Worm (Caenorhabditis elegans) whole organism, mixed stage, embryonic: ENCODE measurements around the gene M04B2.6.
A peak's percentile ranks its signal among the peaks of the same experiment; 100 is the strongest.

Source experiments
- M03D4.4 ChIP-seq: sonication (generic microtip); optimal IDR thresholded peaks from 2 replicates; lab custom pipeline; 2017; ENCODE audit warnings: mild to moderate bottlenecking, missing genetic modification characterization, missing compliant biosample characterization
- bed-3 ChIP-seq: fragments of 200-800 bp; sonication (Bioruptor generic); optimal IDR thresholded peaks from 3 replicates; lab custom pipeline; 2018; ENCODE audit warnings: mild to moderate bottlenecking, missing genetic modification characterization, moderate library complexity, missing compliant biosample characterization
- blmp-1 ChIP-seq: fragments of 150-350 bp; optimal IDR thresholded peaks from 2 replicates; lab custom pipeline; 2014; ENCODE audit warnings: missing biosample characterization, missing genetic modification characterization
- ceh-39 ChIP-seq: fragments of 150-350 bp; optimal IDR thresholded peaks from 2 replicates; lab custom pipeline; 2014; ENCODE audit warnings: missing biosample characterization, missing genetic modification characterization
- ceh-43 ChIP-seq: fragments of 200-800 bp; sonication (Bioruptor generic); optimal IDR thresholded peaks from 2 replicates; lab custom pipeline; 2018; ENCODE audit warnings: mild to moderate bottlenecking, missing genetic modification characterization, moderate library complexity, missing compliant biosample characterization
- ceh-83 ChIP-seq: fragments of 200-800 bp; sonication (Bioruptor generic); optimal IDR thresholded peaks from 2 replicates; lab custom pipeline; 2018; ENCODE audit warnings: mild to moderate bottlenecking, missing genetic modification characterization, missing compliant biosample characterization
- ces-1 ChIP-seq: fragments of 150-350 bp; optimal IDR thresholded peaks from 2 replicates; lab custom pipeline; 2014; ENCODE audit warnings: missing biosample characterization, missing genetic modification reagents, missing genetic modification characterization
- cnd-1 ChIP-seq: fragments of 200-800 bp; sonication (Bioruptor generic); optimal IDR thresholded peaks from 2 replicates; lab custom pipeline; 2018; ENCODE audit warnings: mild to moderate bottlenecking, missing genetic modification characterization, missing compliant biosample characterization
- drap-1 ChIP-seq: fragments of 200-800 bp; sonication (Bioruptor generic); optimal IDR thresholded peaks from 3 replicates; lab custom pipeline; 2018; ENCODE audit warnings: mild to moderate bottlenecking, missing genetic modification characterization, missing compliant biosample characterization
- elt-1 ChIP-seq: sonication (generic microtip); optimal IDR thresholded peaks from 2 replicates; lab custom pipeline; 2017; ENCODE audit warnings: missing genetic modification characterization, mild to moderate bottlenecking, missing compliant biosample characterization, antibody characterized with exemption, moderate library complexity, borderline replicate concordance; ENCODE audit not compliant: insufficient read depth
- flh-1 ChIP-seq: fragments of 200-800 bp; sonication (Bioruptor generic); optimal IDR thresholded peaks from 2 replicates; lab custom pipeline; 2018; ENCODE audit warnings: mild to moderate bottlenecking, missing genetic modification characterization, moderate library complexity, missing compliant biosample characterization
- ham-2 ChIP-seq: fragments of 200-800 bp; sonication (Bioruptor generic); optimal IDR thresholded peaks from 2 replicates; lab custom pipeline; 2018; ENCODE audit warnings: mild to moderate bottlenecking, missing genetic modification characterization, missing compliant biosample characterization
- hlh-1 ChIP-seq: fragments of 150-350 bp; optimal IDR thresholded peaks from 2 replicates; lab custom pipeline; 2014; ENCODE audit warnings: missing biosample characterization, missing genetic modification reagents, missing genetic modification characterization
- lin-13 ChIP-seq: fragments of 150-350 bp; optimal IDR thresholded peaks from 2 replicates; lab custom pipeline; 2014; ENCODE audit warnings: missing biosample characterization, missing genetic modification characterization
- lsy-2 ChIP-seq: fragments of 150-350 bp; optimal IDR thresholded peaks from 2 replicates; lab custom pipeline; 2014; ENCODE audit warnings: missing biosample characterization, missing genetic modification characterization
- mab-5 ChIP-seq: fragments of 150-350 bp; optimal IDR thresholded peaks from 2 replicates; lab custom pipeline; 2014; ENCODE audit warnings: missing biosample characterization, missing genetic modification characterization
- mep-1 ChIP-seq: fragments of 150-350 bp; optimal IDR thresholded peaks from 2 replicates; lab custom pipeline; 2017; ENCODE audit warnings: missing biosample characterization, missing genetic modification reagents, missing genetic modification characterization, inconsistent platforms
- mls-2 ChIP-seq: sonication (generic microtip); optimal IDR thresholded peaks from 2 replicates; lab custom pipeline; 2016; ENCODE audit warnings: mild to moderate bottlenecking, missing genetic modification characterization, moderate library complexity, missing compliant biosample characterization
- nhr-12 ChIP-seq: fragments of 150-350 bp; optimal IDR thresholded peaks from 2 replicates; lab custom pipeline; 2014; ENCODE audit warnings: missing biosample characterization, missing genetic modification characterization
- nhr-2 ChIP-seq: fragments of 150-350 bp; optimal IDR thresholded peaks from 2 replicates; lab custom pipeline; 2014; ENCODE audit warnings: missing biosample characterization, missing genetic modification characterization
- nhr-237 ChIP-seq: fragments of 150-350 bp; optimal IDR thresholded peaks from 2 replicates; lab custom pipeline; 2014; ENCODE audit warnings: missing biosample characterization, missing genetic modification characterization
- nhr-76 ChIP-seq: sonication (generic microtip); optimal IDR thresholded peaks from 2 replicates; lab custom pipeline; 2017; ENCODE audit warnings: missing biosample characterization, missing genetic modification characterization
- pha-4 ChIP-seq: fragments of 150-350 bp; optimal IDR thresholded peaks from 2 replicates; lab custom pipeline; 2018; ENCODE audit warnings: missing biosample characterization, missing genetic modification reagents, missing genetic modification characterization
- sem-2 ChIP-seq: fragments of 200-800 bp; sonication (Bioruptor generic); optimal IDR thresholded peaks from 2 replicates; lab custom pipeline; 2018; ENCODE audit warnings: mild to moderate bottlenecking, missing genetic modification characterization, missing compliant biosample characterization
- sptf-1 ChIP-seq: sonication (generic microtip); optimal IDR thresholded peaks from 2 replicates; lab custom pipeline; 2017; ENCODE audit warnings: mild to moderate bottlenecking, missing genetic modification characterization, moderate library complexity, missing compliant biosample characterization
- tbx-8 ChIP-seq: fragments of 200-800 bp; sonication (Bioruptor generic); optimal IDR thresholded peaks from 2 replicates; lab custom pipeline; 2018; ENCODE audit warnings: mild to moderate bottlenecking, missing genetic modification characterization, moderate library complexity, missing compliant biosample characterization
- unc-120 ChIP-seq: sonication (generic microtip); optimal IDR thresholded peaks from 2 replicates; lab custom pipeline; 2017; ENCODE audit warnings: missing genetic modification characterization, missing compliant biosample characterization; ENCODE audit not compliant: poor library complexity, severe bottlenecking
- unc-62 ChIP-seq: fragments of 150-350 bp; optimal IDR thresholded peaks from 2 replicates; lab custom pipeline; 2014; ENCODE audit warnings: missing biosample characterization, missing genetic modification reagents, missing genetic modification characterization
- zip-8 ChIP-seq: fragments of 150-350 bp; optimal IDR thresholded peaks from 2 replicates; lab custom pipeline; 2014; ENCODE audit warnings: missing biosample characterization, missing genetic modification characterization
- ztf-11 ChIP-seq: fragments of 150-350 bp; optimal IDR thresholded peaks from 2 replicates; lab custom pipeline; 2014; ENCODE audit warnings: missing biosample characterization, missing genetic modification characterization

M04B2.6 gene

ce11 chrIV:11522225-11522952 lies 11.8 kb upstream of the M04B2.6 start:
- TF ChIP-seq nhr-237 (peak; percentile 79), unc-62 (GFP tag; lab: Kevin White, UChicago) (peak; percentile 4), lsy-2 (tag; lab: Kevin White, UChicago) (peak; percentile 16), zip-8 (tag; lab: Kevin White, UChicago) (peak; percentile 51), unc-120 (tag; lab: Kevin White, UChicago) (peak; percentile 29), ces-1 (GFP tag; lab: Kevin White, UChicago) (peak; percentile 72), blmp-1 (tag; lab: Kevin White, UChicago) (peak; percentile 71), ham-2 (no peak), pha-4 (tag; lab: Kevin White, UChicago) (peak; percentile 25), drap-1 (GFP tag; lab: Kevin White, UChicago) (no peak)

DNA sequence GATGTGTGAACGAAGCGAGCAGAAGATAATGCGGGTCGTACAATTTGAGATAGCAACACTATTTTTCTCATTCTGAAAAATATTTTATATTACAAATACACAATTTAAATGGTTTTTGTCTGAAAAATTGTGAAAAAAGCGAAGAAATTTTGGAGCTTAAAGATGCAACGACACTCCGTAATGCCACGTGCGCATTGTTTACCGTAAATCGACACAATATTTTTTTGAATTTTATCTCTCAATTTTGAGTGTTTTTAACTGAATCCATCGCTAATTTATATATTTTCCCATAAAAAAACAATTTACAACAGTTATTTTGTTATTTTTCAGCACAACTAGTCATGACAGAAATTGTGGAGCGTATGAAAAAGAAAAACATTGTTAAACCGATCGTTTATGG lies 10.4 kb upstream of the M04B2.6 start, which contains the start of the genes M04B2.4 and gfl-1:
Gene M04B2.4, minus strand, starts transcription at position 72 of the 400 bp plus-strand sequence.
Gene gfl-1, plus strand, starts transcription at position 331 of the 400 bp plus-strand sequence.
- TF ChIP-seq flh-1 (GFP tag; lab: Kevin White, UChicago): no peak
- peak; percentile 10 for TF ChIP-seq ces-1 (GFP tag; lab: Kevin White, UChicago)
- TF ChIP-seq nhr-237: peak; percentile 10
- TF ChIP-seq, all 35 proteins: peak for 2

DNA sequence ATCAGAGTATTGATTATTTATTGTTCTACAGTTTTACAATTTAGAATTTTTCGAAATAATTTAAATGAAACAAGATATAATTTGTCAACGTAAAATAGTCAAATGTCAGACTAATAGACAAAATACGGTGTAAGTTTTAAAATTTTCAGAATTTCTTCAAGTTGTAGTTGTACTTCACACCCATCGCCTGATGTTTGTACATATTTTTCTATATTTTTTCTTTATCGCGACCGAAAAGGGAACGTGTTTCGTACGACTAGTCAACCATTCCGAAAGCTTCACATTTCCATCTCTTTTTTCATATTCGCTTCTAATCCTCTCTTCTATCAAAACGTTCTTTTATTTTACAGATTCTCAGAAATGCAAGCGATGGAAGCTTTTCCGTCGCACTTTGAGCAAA lies 6.1 kb downstream of the M04B2.6 start, which contains the start of gene twk-25:
Gene twk-25, plus strand, starts transcription at position 301 of the 400 bp plus-strand sequence.
- TF ChIP-seq M03D4.4 (tag; lab: Kevin White, UChicago) (no peak), unc-120 (tag; lab: Kevin White, UChicago) (no peak), unc-62 (GFP tag; lab: Kevin White, UChicago) (no peak), blmp-1 (tag; lab: Kevin White, UChicago) (no peak)

ce11 chrIV:11503654-11504053 lies 6.9 kb downstream of the M04B2.6 start:
- TF ChIP-seq unc-120 (tag; lab: Kevin White, UChicago) (no peak), nhr-76 (tag; lab: Kevin White, UChicago) (no peak), sptf-1 (no peak), hlh-1 (tag; lab: Kevin White, UChicago) (no peak), lsy-2 (tag; lab: Kevin White, UChicago) (no peak), cnd-1 (tag; lab: Kevin White, UChicago) (no peak), blmp-1 (tag; lab: Kevin White, UChicago) (no peak), nhr-237 (no peak), lin-13 (no peak), mep-1 (tag; lab: Kevin White, UChicago) (no peak)
- TF ChIP-seq, all 35 proteins: peak for 0

DNA sequence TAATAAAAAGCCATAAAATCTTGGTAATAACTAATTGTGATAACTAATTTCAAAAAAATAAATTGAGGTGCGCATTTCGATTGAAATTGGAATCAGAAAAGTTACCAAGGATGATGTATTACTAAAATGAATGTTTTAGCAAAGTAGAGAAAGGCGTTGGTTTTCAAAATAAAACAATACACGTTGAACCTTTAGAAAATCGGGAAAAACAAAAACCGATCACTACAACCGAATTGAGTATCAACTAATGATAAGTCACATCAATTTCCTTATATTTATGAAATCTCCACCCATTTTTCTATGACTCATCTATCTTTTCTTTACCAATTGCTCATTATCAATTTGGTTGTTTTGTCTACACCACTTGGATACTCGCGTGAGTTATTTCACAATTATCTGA lies 10.1 kb downstream of the M04B2.6 start, which contains the start of gene H21P03.10:
Gene H21P03.10, plus strand, starts transcription at position 301 of the 400 bp plus-strand sequence.
- TF ChIP-seq elt-1 (tag; lab: Kevin White, UChicago) (no peak), unc-62 (GFP tag; lab: Kevin White, UChicago) (no peak), nhr-76 (tag; lab: Kevin White, UChicago) (no peak), ztf-11 (no peak), cnd-1 (tag; lab: Kevin White, UChicago) (no peak), unc-120 (tag; lab: Kevin White, UChicago) (no peak), ceh-83 (GFP tag; lab: Kevin White, UChicago) (no peak), nhr-2 (no peak), sem-2 (GFP tag; lab: Kevin White, UChicago) (no peak), mab-5 (tag; lab: Kevin White, UChicago) (no peak)

DNA sequence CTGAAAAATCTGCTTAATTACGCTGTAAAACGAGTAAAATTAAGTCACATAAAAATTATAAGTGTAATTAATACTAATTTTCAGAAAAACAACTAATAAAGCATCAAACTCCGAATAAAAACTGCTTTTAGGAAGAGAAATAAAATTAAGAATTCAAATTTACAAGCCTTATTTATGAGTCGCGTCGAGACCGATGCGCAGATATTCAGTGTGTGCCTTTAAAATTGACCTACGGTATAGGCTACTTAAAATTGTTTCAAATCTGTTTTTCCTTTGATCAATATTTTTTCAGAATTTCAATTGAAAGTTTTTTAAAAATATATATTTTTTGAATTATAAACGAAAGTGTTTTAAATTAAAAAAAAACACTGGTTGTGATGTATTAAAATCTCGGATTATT lies 12.4 kb downstream of the M04B2.6 start, which contains the start of gene sms-1:
Gene sms-1, minus strand, starts transcription at position 6 of the 400 bp plus-strand sequence.
- TF ChIP-seq lsy-2 (tag; lab: Kevin White, UChicago) (no peak), nhr-76 (tag; lab: Kevin White, UChicago) (no peak), M03D4.4 (tag; lab: Kevin White, UChicago) (no peak), ztf-11 (no peak), unc-120 (tag; lab: Kevin White, UChicago) (no peak), pha-4 (tag; lab: Kevin White, UChicago) (no peak), nhr-12 (no peak), bed-3 (GFP tag; lab: Kevin White, UChicago) (no peak), ham-2 (no peak), ceh-39 (no peak), hlh-1 (tag; lab: Kevin White, UChicago) (no peak), blmp-1 (tag; lab: Kevin White, UChicago) (no peak), ceh-43 (no peak), ces-1 (GFP tag; lab: Kevin White, UChicago) (no peak), mls-2 (tag; lab: Kevin White, UChicago) (no peak), tbx-8 (no peak), lin-13 (no peak), drap-1 (GFP tag; lab: Kevin White, UChicago) (no peak)
